Fruit fly (Drosophila melanogaster) whole organism, prepupa: ENCODE results near the gene CG43376.

ENCODE experiments used
- Blimp-1 ChIP-seq: fragments of 200-800 bp; sonication (Bioruptor generic); optimal IDR thresholded peaks from 3 replicates; lab custom pipeline; 2017; ENCODE audit warnings: missing biosample characterization, missing genetic modification characterization, mild to moderate bottlenecking, moderate library complexity, missing genetic modification reagents
- CG10631 ChIP-seq: fragments of 200-800 bp; sonication (Bioruptor generic); optimal IDR thresholded peaks from 2 replicates; lab custom pipeline; 2016; ENCODE audit warnings: missing biosample characterization, missing genetic modification characterization
- CG10669 ChIP-seq: fragments of 200-800 bp; sonication (Bioruptor generic); optimal IDR thresholded peaks from 3 replicates; lab custom pipeline; 2018; ENCODE audit warnings: missing biosample characterization, mild to moderate bottlenecking, missing genetic modification characterization, moderate library complexity
- CG11762 ChIP-seq: fragments of 200-800 bp; sonication (Bioruptor generic); optimal IDR thresholded peaks from 3 replicates; lab custom pipeline; 2016; ENCODE audit warnings: missing biosample characterization, missing genetic modification characterization; ENCODE audit not compliant: insufficient read depth
- CG11902 ChIP-seq: fragments of 200-800 bp; sonication (Bioruptor generic); optimal IDR thresholded peaks from 3 replicates; lab custom pipeline; 2016; ENCODE audit warnings: missing biosample characterization, missing genetic modification characterization
- CG1621 ChIP-seq: fragments of 200-800 bp; sonication (Bioruptor generic); optimal IDR thresholded peaks from 3 replicates; lab custom pipeline; 2018; ENCODE audit warnings: missing biosample characterization, mild to moderate bottlenecking, missing genetic modification characterization
- CG3032 ChIP-seq: fragments of 200-800 bp; optimal IDR thresholded peaks from 2 replicates; lab custom pipeline; 2019; ENCODE audit warnings: missing biosample characterization, mild to moderate bottlenecking, missing genetic modification characterization, moderate library complexity
- CG31627 ChIP-seq: fragments of 200-800 bp; sonication (Bioruptor generic); optimal IDR thresholded peaks from 3 replicates; lab custom pipeline; 2016; ENCODE audit warnings: missing biosample characterization, missing genetic modification characterization
- CG4318 ChIP-seq: fragments of 200-800 bp; sonication (Bioruptor generic); optimal IDR thresholded peaks from 3 replicates; lab custom pipeline; 2017; ENCODE audit warnings: missing biosample characterization, mild to moderate bottlenecking, missing genetic modification characterization
- CG6163 ChIP-seq: fragments of 200-800 bp; sonication (Bioruptor generic); IDR thresholded peaks from 3 replicates; pipeline ENCODE4 v1.3.6; 2022; ENCODE audit warnings: missing biosample characterization, missing genetic modification characterization
- CG6276 ChIP-seq: fragments of 200-800 bp; sonication (Bioruptor generic); optimal IDR thresholded peaks from 2 replicates; lab custom pipeline; 2017; ENCODE audit warnings: missing biosample characterization, mild to moderate bottlenecking, missing genetic modification characterization
- CG8119 ChIP-seq: fragments of 200-800 bp; sonication (Bioruptor generic); IDR thresholded peaks from 3 replicates; pipeline ENCODE4 v1.3.6; 2022; ENCODE audit warnings: missing biosample characterization, missing genetic modification characterization
- CG8319 ChIP-seq: fragments of 200-800 bp; sonication (Bioruptor generic); optimal IDR thresholded peaks from 3 replicates; lab custom pipeline; 2016; ENCODE audit warnings: missing biosample characterization, missing genetic modification characterization
- CG8632 ChIP-seq: fragments of 200-800 bp; sonication (Bioruptor generic); optimal IDR thresholded peaks from 3 replicates; lab custom pipeline; 2016; ENCODE audit warnings: missing biosample characterization, missing genetic modification characterization
- CG9139 ChIP-seq: fragments of 200-800 bp; sonication (Bioruptor generic); optimal IDR thresholded peaks from 3 replicates; lab custom pipeline; 2017; ENCODE audit warnings: missing biosample characterization, mild to moderate bottlenecking, missing genetic modification characterization
- Eip75B ChIP-seq: fragments of 200-800 bp; sonication (Bioruptor generic); optimal IDR thresholded peaks from 3 replicates; lab custom pipeline; 2016; ENCODE audit warnings: missing biosample characterization, missing genetic modification characterization
- Eip78C ChIP-seq: fragments of 200-800 bp; sonication (Bioruptor generic); peaks from one replicate; lab custom pipeline; 2016; ENCODE audit warnings: missing biosample characterization, missing genetic modification characterization
- Eip93F ChIP-seq: fragments of 200-800 bp; sonication (Bioruptor generic); optimal IDR thresholded peaks from 2 replicates; lab custom pipeline; 2016; ENCODE audit warnings: missing biosample characterization, mild to moderate bottlenecking, missing genetic modification characterization
- Ets21C ChIP-seq: fragments of 200-800 bp; sonication (Bioruptor generic); optimal IDR thresholded peaks from 3 replicates; lab custom pipeline; 2016; ENCODE audit warnings: missing biosample characterization, missing genetic modification characterization
- Gug ChIP-seq: fragments of 200-800 bp; sonication (Bioruptor generic); IDR thresholded peaks from 2 replicates; pipeline ENCODE4 v1.3.6; 2022; ENCODE audit warnings: missing biosample characterization, missing genetic modification characterization
- Hr39 ChIP-seq: fragments of 200-800 bp; sonication (Bioruptor generic); optimal IDR thresholded peaks from 2 replicates; lab custom pipeline; 2016; ENCODE audit warnings: missing biosample characterization, missing genetic modification characterization
- Met ChIP-seq: fragments of 200-800 bp; sonication (Bioruptor generic); optimal IDR thresholded peaks from 3 replicates; lab custom pipeline; 2016; ENCODE audit warnings: missing biosample characterization, missing genetic modification characterization
- OdsH ChIP-seq: fragments of 200-800 bp; sonication (Bioruptor generic); optimal IDR thresholded peaks from 3 replicates; lab custom pipeline; 2016; ENCODE audit warnings: missing biosample characterization, missing genetic modification characterization
- Sox102F ChIP-seq: fragments of 200-800 bp; sonication (Bioruptor generic); optimal IDR thresholded peaks from 2 replicates; lab custom pipeline; 2016; ENCODE audit warnings: missing biosample characterization, mild to moderate bottlenecking, missing genetic modification characterization
- acj6 ChIP-seq: fragments of 200-800 bp; sonication (Bioruptor generic); optimal IDR thresholded peaks from 3 replicates; lab custom pipeline; 2016; ENCODE audit warnings: missing biosample characterization, missing genetic modification characterization
- dac ChIP-seq: fragments of 200-800 bp; sonication (Bioruptor generic); optimal IDR thresholded peaks from 2 replicates; lab custom pipeline; 2017; ENCODE audit warnings: missing biosample characterization, mild to moderate bottlenecking, missing genetic modification characterization
- eg ChIP-seq: fragments of 200-800 bp; sonication (Bioruptor generic); IDR thresholded peaks from 3 replicates; pipeline ENCODE4 v1.3.6; 2022; ENCODE audit warnings: missing biosample characterization, missing genetic modification characterization
- fkh ChIP-seq: fragments of 200-800 bp; sonication (Bioruptor generic); optimal IDR thresholded peaks from 3 replicates; lab custom pipeline; 2017; ENCODE audit warnings: missing biosample characterization, mild to moderate bottlenecking, missing genetic modification characterization, moderate library complexity
- lz ChIP-seq: fragments of 200-800 bp; sonication (Bioruptor generic); optimal IDR thresholded peaks from 3 replicates; lab custom pipeline; 2016; ENCODE audit warnings: missing biosample characterization, missing genetic modification characterization
- net ChIP-seq: fragments of 200-800 bp; sonication (Bioruptor generic); optimal IDR thresholded peaks from 3 replicates; lab custom pipeline; 2016; ENCODE audit warnings: missing biosample characterization, missing genetic modification characterization
- pdm3 ChIP-seq: fragments of 200-800 bp; sonication (Bioruptor generic); optimal IDR thresholded peaks from 3 replicates; lab custom pipeline; 2016; ENCODE audit warnings: missing biosample characterization, missing genetic modification characterization
- salr ChIP-seq, 2 experiments: fragments of 200-800 bp; sonication (Bioruptor generic); optimal IDR thresholded peaks; 3 replicates each; lab custom pipeline; 2016 to 2018; ENCODE audit warnings: missing biosample characterization in 2 of 2, missing genetic modification characterization in 2 of 2, mild to moderate bottlenecking in 1 of 2
- ss ChIP-seq, 2 experiments: fragments of 200-800 bp; sonication (Bioruptor generic); optimal IDR thresholded peaks; 2 replicates in 1 of 2; 3 replicates in 1 of 2; lab custom pipeline; 2017 to 2018; ENCODE audit warnings: mild to moderate bottlenecking in 2 of 2, missing biosample characterization in 2 of 2, missing genetic modification characterization in 2 of 2, moderate library complexity in 1 of 2
- topi ChIP-seq: fragments of 200-800 bp; sonication (Bioruptor generic); optimal IDR thresholded peaks from 3 replicates; lab custom pipeline; 2016; ENCODE audit warnings: missing biosample characterization, missing genetic modification characterization
- vri ChIP-seq: fragments of 200-800 bp; sonication (Bioruptor generic); optimal IDR thresholded peaks from 3 replicates; lab custom pipeline; 2016; ENCODE audit warnings: missing biosample characterization, mild to moderate bottlenecking, missing genetic modification characterization

The CG43376 gene

dm6 chr2L:13773697-13774096 lies at the start of gene CG43376:
TSS of gene CG43376 (plus strand) at chr2L:13773997.
- TF ChIP-seq CG9139 (GFP tag; lab: Kevin White, UChicago) (no peak), CG10669 (GFP tag; lab: Kevin White, UChicago) (no peak), CG6276 (GFP tag; lab: Kevin White, UChicago) (no peak), Sox102F (GFP tag; lab: Kevin White, UChicago) (no peak), pdm3 (GFP tag; lab: Kevin White, UChicago) (no peak), acj6 (no peak), CG10631 (no peak), CG6163 (GFP tag; lab: Robert Waterston, UW) (no peak), CG8319 (GFP tag; lab: Kevin White, UChicago) (no peak), eg (GFP tag; lab: Robert Waterston, UW) (no peak), Blimp-1 (GFP tag; lab: Kevin White, UChicago) (no peak), dac (no peak), Eip75B (GFP tag; lab: Kevin White, UChicago) (no peak), fkh (no peak), topi (no peak), CG11762 (GFP tag; lab: Kevin White, UChicago) (no peak), OdsH (GFP tag; lab: Kevin White, UChicago) (no peak)
- TF ChIP-seq, all 60 proteins: peak for 0

dm6 chr2L:13732287-13732686 lies 41.5 kb upstream of the CG43376 start:
- TF ChIP-seq topi (no peak), CG6276 (GFP tag; lab: Kevin White, UChicago) (no peak), CG8632 (GFP tag; lab: Kevin White, UChicago) (no peak)

- no peak for TF ChIP-seq salr (GFP tag; optimal IDR thresholded peaks at IDR 0.05; lab: Kevin White, UChicago)
- no peak for TF ChIP-seq CG3032 (tag; lab: Kevin White, UChicago)
- TF ChIP-seq Eip78C (GFP tag; lab: Kevin White, UChicago): no peak
- TF ChIP-seq Ets21C (GFP tag; lab: Kevin White, UChicago): no peak
- no peak for TF ChIP-seq CG10669 (GFP tag; lab: Kevin White, UChicago)
- no peak for TF ChIP-seq net (GFP tag; lab: Kevin White, UChicago)
Observed at dm6 chr2L:13735838-13736237, 38.0 kb upstream of the CG43376 start, which contains the start of gene nur. TSS of gene nur (plus strand) at chr2L:13736138.

- TF ChIP-seq CG8119 (GFP tag; lab: Robert Waterston, UW): no peak
- TF ChIP-seq vri: no peak
- TF ChIP-seq Blimp-1 (GFP tag; lab: Kevin White, UChicago): no peak
Observed at dm6 chr2L:13746652-13747051, 27.1 kb upstream of the CG43376 start, which contains the start of gene TM9SF4. TSS of gene TM9SF4 (plus strand) at chr2L:13746952.

dm6 chr2L:13763144-13763543 lies 10.7 kb upstream of the CG43376 start:
- TF ChIP-seq Met (GFP tag; lab: Kevin White, UChicago) (no peak), vri (no peak), Gug (GFP tag; lab: Robert Waterston, UW) (no peak), CG10669 (GFP tag; lab: Kevin White, UChicago) (no peak), CG10631 (no peak), lz (GFP tag; lab: Kevin White, UChicago) (no peak), CG11902 (GFP tag; lab: Kevin White, UChicago) (no peak), Hr39 (no peak), CG8319 (GFP tag; lab: Kevin White, UChicago) (no peak), CG4318 (GFP tag; lab: Kevin White, UChicago) (no peak), CG31627 (GFP tag; lab: Kevin White, UChicago) (no peak), eg (GFP tag; lab: Robert Waterston, UW) (no peak), acj6 (no peak)

dm6 chr2L:13770884-13771283 lies 2.9 kb upstream of the CG43376 start:
- no peak for TF ChIP-seq CG11762 (GFP tag; lab: Kevin White, UChicago)
- peak; percentile 88 for TF ChIP-seq CG6276 (GFP tag; lab: Kevin White, UChicago)
- TF ChIP-seq Blimp-1 (GFP tag; lab: Kevin White, UChicago): no peak
- no peak for TF ChIP-seq Eip75B (GFP tag; lab: Kevin White, UChicago)
- no peak for TF ChIP-seq Eip93F (GFP tag; lab: Kevin White, UChicago)
- no peak for TF ChIP-seq CG6163 (GFP tag; lab: Robert Waterston, UW)
- no peak for TF ChIP-seq CG1621 (tag; lab: Kevin White, UChicago)
- TF ChIP-seq ss (GFP tag; optimal IDR thresholded peaks at IDR 0.05; lab: Kevin White, UChicago): no peak
- TF ChIP-seq, all 60 proteins: peak for 1
